Worm (Caenorhabditis elegans) whole organism, early embryonic: ENCODE data around the gene msp-113.
"Not testable (repeated sequence)": the region's sequence is repeated elsewhere in the genome, so short reads cannot be mapped to it uniquely, and the experiment has no call there.

ENCODE experiments used
- B0310.2 ChIP-seq: sonication (generic microtip); optimal IDR thresholded peaks from 2 replicates; lab custom pipeline; 2016; ENCODE audit warnings: mild to moderate bottlenecking, missing genetic modification characterization, missing compliant biosample characterization
- F13C5.2 ChIP-seq: sonication (generic microtip); optimal IDR thresholded peaks from 2 replicates; lab custom pipeline; 2017; ENCODE audit warnings: mild to moderate bottlenecking, missing genetic modification characterization, inconsistent platforms, missing compliant biosample characterization
- aly-1 ChIP-seq: sonication (generic microtip); optimal IDR thresholded peaks from 2 replicates; lab custom pipeline; 2016; ENCODE audit warnings: missing genetic modification characterization, missing compliant biosample characterization
- ama-1 ChIP-seq: fragments of 150-350 bp; optimal IDR thresholded peaks from 2 replicates; lab custom pipeline; 2014
- ceh-13 ChIP-seq: fragments of 200-800 bp; sonication (Bioruptor generic); optimal IDR thresholded peaks from 2 replicates; lab custom pipeline; 2018; ENCODE audit warnings: mild to moderate bottlenecking, missing genetic modification characterization, missing compliant biosample characterization
- ceh-36 ChIP-seq: sonication (generic microtip); optimal IDR thresholded peaks from 2 replicates; lab custom pipeline; 2016; ENCODE audit warnings: missing genetic modification characterization, inconsistent platforms, missing compliant biosample characterization
- ets-7 ChIP-seq: sonication (generic microtip); optimal IDR thresholded peaks from 2 replicates; lab custom pipeline; 2016; ENCODE audit warnings: missing genotype, missing genetic modification characterization, missing compliant biosample characterization
- flt-1 ChIP-seq: fragments of 200-800 bp; sonication (Bioruptor generic); IDR thresholded peaks from 2 replicates; pipeline ENCODE4 v1.3.6; 2022; ENCODE audit warnings: missing genetic modification characterization, missing compliant biosample characterization
- hmbx-1 ChIP-seq: sonication (generic microtip); optimal IDR thresholded peaks from 2 replicates; lab custom pipeline; 2016; ENCODE audit warnings: mild to moderate bottlenecking, missing genetic modification characterization, missing compliant biosample characterization
- hmg-4 ChIP-seq: fragments of 200-800 bp; sonication (Bioruptor generic); optimal IDR thresholded peaks from 2 replicates; lab custom pipeline; 2018; ENCODE audit warnings: mild to moderate bottlenecking, missing genetic modification characterization, missing compliant biosample characterization
- hnd-1 ChIP-seq: sonication (generic microtip); optimal IDR thresholded peaks from 2 replicates; lab custom pipeline; 2016; ENCODE audit warnings: missing genetic modification characterization, missing compliant biosample characterization
- pes-1 ChIP-seq: fragments of 200-800 bp; sonication (Bioruptor generic); IDR thresholded peaks from 2 replicates; pipeline ENCODE4 v1.3.6; 2022; ENCODE audit warnings: missing genetic modification reagents, missing genetic modification characterization, missing compliant biosample characterization
- scrt-1 ChIP-seq: fragments of 200-800 bp; sonication (Bioruptor generic); IDR thresholded peaks from 2 replicates; pipeline ENCODE4 v1.3.6; 2022; ENCODE audit warnings: missing genetic modification characterization, missing compliant biosample characterization
- sea-1 ChIP-seq: fragments of 200-800 bp; sonication (Bioruptor generic); conservative IDR thresholded peaks from 2 replicates; pipeline ENCODE4 v1.3.6; 2022; ENCODE audit warnings: missing genetic modification characterization, missing compliant biosample characterization
- tbx-11 ChIP-seq: fragments of 200-800 bp; sonication (Bioruptor generic); IDR thresholded peaks from 2 replicates; pipeline ENCODE4 v1.3.6; 2022; ENCODE audit warnings: missing genetic modification characterization, missing compliant biosample characterization
- tbx-37 ChIP-seq: fragments of 200-800 bp; sonication (Bioruptor generic); conservative IDR thresholded peaks from 2 replicates; pipeline ENCODE4 v1.3.6; 2022; ENCODE audit warnings: missing genetic modification reagents, missing genetic modification characterization, missing compliant biosample characterization
- tra-4 ChIP-seq: sonication (generic microtip); optimal IDR thresholded peaks from 2 replicates; lab custom pipeline; 2017; ENCODE audit warnings: missing genetic modification characterization, missing compliant biosample characterization

msp-113 gene

ce11 chrIV:5294467-5294866 lies 3.3 kb upstream of the msp-113 start:
- TF ChIP-seq tbx-37 (GFP tag; lab: Robert Waterston, UW) (no peak), hmg-4 (GFP tag; lab: Kevin White, UChicago) (no peak)

- TF ChIP-seq F13C5.2; ceh-13 (GFP tag; lab: Kevin White, UChicago); tbx-11 (GFP tag; lab: Robert Waterston, UW): not testable (repeated sequence)
These were observed 2.5 kb upstream of the msp-113 start, which contains the start of gene msp-51 for ce11 chrIV:5295240-5295639. Gene msp-51 (minus strand): TSS chrIV:5295340.

- TF ChIP-seq scrt-1 (GFP tag; lab: Robert Waterston, UW) (no peak), tra-4 (no peak), tbx-37 (GFP tag; lab: Robert Waterston, UW) (no peak)
These were observed 5.3 kb downstream of the msp-113 start, which contains the start of gene ZK354.7 for ce11 chrIV:5303030-5303429. Gene ZK354.7 (minus strand): TSS chrIV:5303130.

DNA sequence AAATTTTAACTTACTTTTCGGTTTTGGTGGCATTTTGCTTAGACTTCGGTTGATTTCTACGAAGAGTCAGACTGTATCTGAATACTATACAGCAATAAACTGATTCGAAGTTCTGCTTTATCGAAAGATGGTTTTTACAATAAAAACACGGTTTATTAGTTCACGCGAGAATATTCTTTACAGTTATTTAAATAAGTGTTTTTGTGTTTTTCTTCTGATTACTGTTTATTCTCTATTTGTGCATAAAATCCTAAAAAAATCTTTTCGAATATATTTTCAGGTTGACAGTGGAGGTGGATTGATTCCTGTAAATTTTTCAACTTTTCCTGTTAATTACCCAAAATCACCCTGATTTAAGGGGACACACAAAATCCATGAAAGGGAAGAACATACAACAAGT lies 8.3 kb downstream of the msp-113 start, which contains the start of gene ZK354.8:
Gene ZK354.8 (minus strand): TSS at position 101 of the 400 bp plus-strand sequence.
- no peak for TF ChIP-seq sea-1 (GFP tag; lab: Robert Waterston, UW)
- no peak for TF ChIP-seq scrt-1 (GFP tag; lab: Robert Waterston, UW)
- no peak for TF ChIP-seq tbx-37 (GFP tag; lab: Robert Waterston, UW)
- no peak for TF ChIP-seq F13C5.2
- no peak for TF ChIP-seq pes-1 (GFP tag; lab: Robert Waterston, UW)
- no peak for TF ChIP-seq flt-1 (GFP tag; lab: Robert Waterston, UW)
- TF ChIP-seq tra-4 = no peak
- no peak for TF ChIP-seq ceh-36 (tag; lab: Kevin White, UChicago)
- TF ChIP-seq aly-1 = no peak
- no peak for TF ChIP-seq ama-1 (lab: Kevin White, UChicago)
- TF ChIP-seq ceh-13 (GFP tag; lab: Kevin White, UChicago) = no peak
- TF ChIP-seq hmg-4 (GFP tag; lab: Kevin White, UChicago) = no peak
- no peak for TF ChIP-seq ets-7 (tag; lab: Kevin White, UChicago)
- no peak for TF ChIP-seq B0310.2 (tag; lab: Kevin White, UChicago)
- TF ChIP-seq tbx-11 (GFP tag; lab: Robert Waterston, UW) = no peak

DNA sequence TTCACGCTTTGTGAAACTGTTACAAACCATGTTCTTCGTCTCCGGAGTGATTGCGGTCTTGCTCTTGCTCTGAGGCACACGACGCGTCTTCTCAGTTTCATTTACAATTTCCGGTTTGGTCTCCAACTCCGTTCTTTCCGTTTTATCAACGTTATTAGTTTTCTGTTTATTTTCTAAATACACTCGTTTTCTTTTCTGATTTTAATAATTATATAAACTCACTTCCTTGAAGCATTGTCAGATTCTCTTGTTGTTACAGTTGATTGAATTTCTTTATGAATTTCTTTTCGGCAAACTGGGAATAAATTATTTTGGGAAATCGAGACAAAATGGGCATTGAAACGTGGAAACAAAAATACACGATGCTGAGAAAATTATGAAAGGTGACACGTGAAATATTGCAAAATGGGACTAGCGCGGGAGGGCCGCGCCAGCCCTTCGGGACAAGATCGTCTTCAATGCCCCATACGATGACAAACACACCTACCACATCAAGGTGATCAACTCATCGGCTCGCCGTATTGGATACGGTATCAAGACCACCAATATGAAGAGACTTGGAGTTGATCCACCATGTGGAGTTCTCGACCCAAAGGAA lies 10.4 kb downstream of the msp-113 start, which contains the start of the genes ZK354.9 and msp-58:
Gene ZK354.9 (minus strand): TSS at position 101 of the 598 bp plus-strand sequence.
Gene msp-58 (plus strand): TSS at position 548 of the 598 bp plus-strand sequence.
- not testable (repeated sequence) for TF ChIP-seq hmbx-1; pes-1 (GFP tag; lab: Robert Waterston, UW); hmg-4 (GFP tag; lab: Kevin White, UChicago)

DNA sequence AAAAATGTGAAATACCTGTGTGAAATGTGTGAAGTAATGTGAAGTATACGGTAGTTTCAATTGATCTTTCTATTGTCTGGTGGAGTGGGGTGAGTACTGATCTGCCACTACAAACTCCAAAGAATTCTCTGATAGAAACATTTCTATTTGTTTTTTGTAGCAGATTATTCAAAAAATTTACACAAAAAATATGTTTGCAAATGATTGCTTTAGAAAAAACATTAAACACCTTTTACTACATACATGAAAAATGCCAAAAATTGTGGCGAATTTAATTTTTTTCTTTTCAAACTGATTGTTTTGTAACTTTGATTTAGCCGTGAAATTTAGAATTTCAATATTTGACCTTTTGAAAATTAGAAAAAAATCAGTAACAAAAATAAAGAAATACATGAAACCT lies 12.0 kb downstream of the msp-113 start, which contains the start of gene ZK354.3:
Gene ZK354.3 (plus strand): TSS at position 301 of the 400 bp plus-strand sequence.
- no peak for TF ChIP-seq tra-4

ce11 chrIV:5313011-5313410 lies 15.2 kb downstream of the msp-113 start, which contains the start of the genes msp-59 and ZK354.2:
Gene msp-59 (minus strand): TSS chrIV:5313111.
Gene ZK354.2 (plus strand): TSS chrIV:5313405.
- not testable (repeated sequence) for TF ChIP-seq F13C5.2; tbx-37 (GFP tag; lab: Robert Waterston, UW); ets-7 (tag; lab: Kevin White, UChicago)

DNA sequence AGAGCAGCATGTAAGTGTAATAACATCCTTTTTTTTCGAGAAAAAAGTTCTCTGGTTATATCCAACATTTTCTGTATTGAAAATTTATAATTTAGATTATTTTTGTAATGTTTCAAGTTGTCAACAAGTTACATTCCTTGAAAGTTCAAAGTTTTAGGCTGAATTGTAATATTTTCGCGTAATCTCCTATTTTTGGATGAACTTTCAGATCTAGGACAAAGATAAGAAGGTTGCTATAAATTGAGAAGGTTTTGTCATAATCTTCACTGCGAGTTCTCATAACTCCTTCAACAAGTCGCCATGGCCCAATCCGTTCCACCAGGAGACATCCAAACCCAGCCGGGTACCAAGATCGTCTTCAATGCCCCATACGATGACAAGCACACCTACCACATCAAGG lies 18.5 kb downstream of the msp-113 start, which contains the start of gene msp-65:
Gene msp-65 (plus strand): TSS at position 301 of the 400 bp plus-strand sequence.
- not testable (repeated sequence) for TF ChIP-seq ceh-13 (GFP tag; lab: Kevin White, UChicago); scrt-1 (GFP tag; lab: Robert Waterston, UW); aly-1

DNA sequence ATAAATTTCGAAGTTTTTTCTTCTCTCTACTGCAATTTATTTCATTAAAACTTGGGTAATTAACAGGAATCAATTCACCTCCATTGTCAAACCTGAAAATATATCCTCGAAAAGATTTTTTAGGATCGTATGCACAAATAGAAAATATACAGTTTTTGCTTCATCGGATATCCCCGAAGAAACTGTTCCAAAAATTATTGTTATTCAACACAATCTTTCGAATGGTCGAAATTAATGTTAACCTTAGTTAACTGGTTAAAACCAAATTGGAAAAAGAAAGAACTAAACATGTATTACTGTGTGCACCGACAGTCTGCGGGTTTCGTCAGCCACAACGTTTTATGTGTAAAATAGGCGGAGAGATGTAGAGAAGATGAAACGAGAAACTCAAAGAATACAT lies 19.3 kb downstream of the msp-113 start:
- TF ChIP-seq ceh-13 (GFP tag; lab: Kevin White, UChicago) (no peak), ama-1 (lab: Kevin White, UChicago) (no peak), tra-4 (no peak), tbx-11 (GFP tag; lab: Robert Waterston, UW) (no peak), sea-1 (GFP tag; lab: Robert Waterston, UW) (no peak), pes-1 (GFP tag; lab: Robert Waterston, UW) (no peak), hnd-1 (tag; lab: Kevin White, UChicago) (no peak), hmbx-1 (no peak), ets-7 (tag; lab: Kevin White, UChicago) (no peak), B0310.2 (tag; lab: Kevin White, UChicago) (no peak)
